Fruit fly (Drosophila melanogaster) whole organism, embryonic: Measurements from ENCODE around the gene Son.

Experiments used
- Aef1 ChIP-seq: fragments of 200-800 bp; sonication (Bioruptor generic); IDR thresholded peaks from 3 replicates; pipeline ENCODE4 v1.3.6; 2022; ENCODE audit warnings: missing biosample characterization, missing genetic modification characterization
- Asciz ChIP-seq: fragments of 200-800 bp; sonication (Bioruptor generic); optimal IDR thresholded peaks from 2 replicates; lab custom pipeline; 2017; ENCODE audit warnings: missing biosample characterization, mild to moderate bottlenecking, missing genetic modification characterization, missing genetic modification reagents
- B-H1 ChIP-seq: fragments of 200-800 bp; sonication (Bioruptor generic); IDR thresholded peaks from 3 replicates; pipeline ENCODE4 v1.3.6; 2022; ENCODE audit warnings: missing biosample characterization, missing genetic modification characterization
- B-H2 ChIP-seq: fragments of 200-800 bp; sonication (Bioruptor generic); optimal IDR thresholded peaks from 2 replicates; lab custom pipeline; 2018; ENCODE audit warnings: missing biosample characterization, mild to moderate bottlenecking, missing genetic modification characterization
- Blimp-1 ChIP-seq: fragments of 200-800 bp; sonication (Bioruptor generic); optimal IDR thresholded peaks from 3 replicates; lab custom pipeline; 2018; ENCODE audit warnings: missing biosample characterization, missing genetic modification characterization, mild to moderate bottlenecking, moderate library complexity, missing genetic modification reagents
- CG10274 ChIP-seq: fragments of 200-800 bp; sonication (Bioruptor generic); optimal IDR thresholded peaks from 3 replicates; lab custom pipeline; 2017; ENCODE audit warnings: missing biosample characterization, mild to moderate bottlenecking, missing genetic modification characterization
- CG10543 ChIP-seq: fragments of 200-800 bp; sonication (Bioruptor generic); optimal IDR thresholded peaks from 3 replicates; lab custom pipeline; 2017; ENCODE audit warnings: missing biosample characterization, mild to moderate bottlenecking, missing genetic modification characterization, moderate library complexity
- CG11696 ChIP-seq: fragments of 200-800 bp; sonication (Bioruptor generic); IDR thresholded peaks from 2 replicates; pipeline ENCODE4 v1.3.6; 2022; ENCODE audit warnings: missing biosample characterization, missing genetic modification characterization
- CG12071 ChIP-seq: fragments of 200-800 bp; sonication (Bioruptor generic); optimal IDR thresholded peaks from 3 replicates; lab custom pipeline; 2018; ENCODE audit warnings: missing biosample characterization, mild to moderate bottlenecking, missing genetic modification characterization
- CG12236 ChIP-seq: fragments of 200-800 bp; sonication (Bioruptor generic); optimal IDR thresholded peaks from 2 replicates; lab custom pipeline; 2016; ENCODE audit warnings: missing biosample characterization, missing genetic modification characterization
- CG14860 ChIP-seq: fragments of 200-800 bp; sonication (Bioruptor generic); IDR thresholded peaks from 3 replicates; pipeline ENCODE4 v1.3.6; 2022; ENCODE audit warnings: missing biosample characterization, missing genetic modification characterization; ENCODE audit not compliant: partially characterized antibody
- CG2678 ChIP-seq: fragments of 200-800 bp; sonication (Bioruptor generic); optimal IDR thresholded peaks from 3 replicates; lab custom pipeline; 2019; ENCODE audit warnings: missing biosample characterization, mild to moderate bottlenecking, missing genetic modification characterization, moderate library complexity
- CG4360 ChIP-seq: fragments of 200-800 bp; sonication (Bioruptor generic); IDR thresholded peaks from 2 replicates; pipeline ENCODE4 v1.3.6; 2022; ENCODE audit warnings: missing biosample characterization, missing genetic modification characterization
- CG4707 ChIP-seq: fragments of 200-800 bp; sonication (Bioruptor generic); optimal IDR thresholded peaks from 2 replicates; lab custom pipeline; 2018; ENCODE audit warnings: missing biosample characterization, mild to moderate bottlenecking, missing genetic modification characterization, moderate library complexity
- CG6175 ChIP-seq: fragments of 200-800 bp; sonication (Bioruptor generic); IDR thresholded peaks from 3 replicates; pipeline ENCODE4 v1.3.6; 2022; ENCODE audit warnings: missing biosample characterization, missing genetic modification characterization
- CG6813 ChIP-seq: fragments of 200-800 bp; sonication (Bioruptor generic); optimal IDR thresholded peaks from 2 replicates; lab custom pipeline; 2017; ENCODE audit warnings: missing biosample characterization, missing genetic modification characterization, mild to moderate bottlenecking, moderate library complexity, missing genetic modification reagents
- CG7271 ChIP-seq: fragments of 200-800 bp; sonication (Bioruptor generic); optimal IDR thresholded peaks from 2 replicates; lab custom pipeline; 2018; ENCODE audit warnings: missing biosample characterization, mild to moderate bottlenecking, missing genetic modification characterization, moderate library complexity
- CG7963 ChIP-seq: fragments of 200-800 bp; sonication (Bioruptor generic); IDR thresholded peaks from 3 replicates; pipeline ENCODE4 v1.3.6; 2022; ENCODE audit warnings: missing biosample characterization, missing genetic modification characterization; ENCODE audit not compliant: partially characterized antibody
- CG8281 ChIP-seq: fragments of 200-800 bp; sonication (Bioruptor generic); optimal IDR thresholded peaks from 2 replicates; lab custom pipeline; 2018; ENCODE audit warnings: missing biosample characterization, mild to moderate bottlenecking, missing genetic modification characterization, moderate library complexity
- CG9727 ChIP-seq: fragments of 200-800 bp; sonication (Bioruptor generic); optimal IDR thresholded peaks from 3 replicates; lab custom pipeline; 2017; ENCODE audit warnings: missing biosample characterization, mild to moderate bottlenecking, missing genetic modification characterization
- D ChIP-seq, 2 experiments: fragments of 200-800 bp in 1 of 2; fragments of >200 bp in 1 of 2; sonication (Bioruptor generic) in 1 of 2; optimal IDR thresholded peaks; 2 replicates in 1 of 2; 3 replicates in 1 of 2; lab custom pipeline; 2017; ENCODE audit warnings: mild to moderate bottlenecking in 1 of 2, missing biosample characterization in 1 of 2, missing genetic modification characterization in 1 of 2, missing genetic modification reagents in 1 of 2
- Dref ChIP-seq: fragments of 200-800 bp; sonication (Bioruptor generic); IDR thresholded peaks from 2 replicates; pipeline ENCODE4 v1.3.6; 2022; ENCODE audit warnings: missing biosample characterization, missing genetic modification characterization
- Ets65A ChIP-seq: fragments of 200-800 bp; sonication (Bioruptor generic); peaks from one replicate; lab custom pipeline; 2016; ENCODE audit warnings: missing biosample characterization, missing genetic modification characterization
- H15 ChIP-seq: fragments of 200-800 bp; sonication (Bioruptor generic); IDR thresholded peaks from 3 replicates; pipeline ENCODE4 v1.3.6; 2022; ENCODE audit warnings: missing biosample characterization, missing genetic modification characterization
- Hmx ChIP-seq: fragments of 200-800 bp; sonication (Bioruptor generic); optimal IDR thresholded peaks from 2 replicates; lab custom pipeline; 2016; ENCODE audit warnings: missing biosample characterization, missing genetic modification characterization
- Hr39 ChIP-seq: fragments of >200 bp; optimal IDR thresholded peaks from 2 replicates; lab custom pipeline; 2017
- Jarid2 ChIP-seq: fragments of 200-800 bp; sonication (Bioruptor generic); optimal IDR thresholded peaks from 3 replicates; lab custom pipeline; 2017; ENCODE audit warnings: mild to moderate bottlenecking, missing biosample characterization, missing genetic modification reagents, missing genetic modification characterization
- Myb ChIP-seq: fragments of 200-800 bp; sonication (Bioruptor generic); optimal IDR thresholded peaks from 2 replicates; lab custom pipeline; 2016; ENCODE audit warnings: missing biosample characterization, missing genetic modification characterization
- NC2β ChIP-seq: fragments of 200-800 bp; sonication (Bioruptor generic); optimal IDR thresholded peaks from 2 replicates; lab custom pipeline; 2016; ENCODE audit warnings: missing biosample characterization, missing genetic modification characterization
- Pdp1 ChIP-seq, 2 experiments: fragments of 200-800 bp; sonication (Bioruptor generic); optimal IDR thresholded peaks; 3 replicates each; lab custom pipeline; 2016; ENCODE audit warnings: missing biosample characterization in 2 of 2, missing genetic modification characterization in 2 of 2, mild to moderate bottlenecking in 1 of 2, moderate library complexity in 1 of 2
- Side ChIP-seq: fragments of 200-800 bp; sonication (Bioruptor generic); optimal IDR thresholded peaks from 2 replicates; lab custom pipeline; 2016; ENCODE audit warnings: missing biosample characterization, missing genetic modification characterization
- ab ChIP-seq: fragments of 200-800 bp; sonication (Bioruptor generic); optimal IDR thresholded peaks from 2 replicates; lab custom pipeline; 2016; ENCODE audit warnings: missing biosample characterization, missing genetic modification characterization
- az2 ChIP-seq: fragments of 200-800 bp; sonication (Bioruptor generic); optimal IDR thresholded peaks from 3 replicates; lab custom pipeline; 2016; ENCODE audit warnings: missing biosample characterization, missing genetic modification characterization
- br ChIP-seq: fragments of >200 bp; optimal IDR thresholded peaks from 2 replicates; lab custom pipeline; 2017
- cad ChIP-seq: fragments of >200 bp; optimal IDR thresholded peaks from 2 replicates; lab custom pipeline; 2017; ENCODE audit warnings: missing biosample characterization, missing genetic modification characterization
- croc ChIP-seq: fragments of 200-800 bp; sonication (Bioruptor generic); conservative IDR thresholded peaks from 3 replicates; pipeline ENCODE4 v1.3.6; 2022; ENCODE audit warnings: missing biosample characterization, missing genetic modification characterization
- eyg ChIP-seq: fragments of 200-800 bp; sonication (Bioruptor generic); optimal IDR thresholded peaks from 3 replicates; lab custom pipeline; 2016; ENCODE audit warnings: missing biosample characterization, missing genetic modification characterization
- fd3F ChIP-seq: fragments of 200-800 bp; sonication (Bioruptor generic); optimal IDR thresholded peaks from 2 replicates; lab custom pipeline; 2018; ENCODE audit warnings: missing biosample characterization, mild to moderate bottlenecking, missing genetic modification characterization, moderate library complexity
- nau ChIP-seq: fragments of 200-800 bp; sonication (Bioruptor generic); optimal IDR thresholded peaks from 3 replicates; lab custom pipeline; 2017; ENCODE audit warnings: missing biosample characterization, mild to moderate bottlenecking, missing genetic modification characterization, missing genetic modification reagents
- psq ChIP-seq: fragments of 200-800 bp; sonication (Bioruptor generic); optimal IDR thresholded peaks from 2 replicates; lab custom pipeline; 2017; ENCODE audit warnings: missing biosample characterization, missing genetic modification characterization
- pzg ChIP-seq: fragments of 200-800 bp; sonication (Bioruptor generic); optimal IDR thresholded peaks from 3 replicates; lab custom pipeline; 2018; ENCODE audit warnings: missing biosample characterization, mild to moderate bottlenecking, missing genetic modification characterization, moderate library complexity
- rib ChIP-seq: fragments of 200-800 bp; sonication (Bioruptor generic); IDR thresholded peaks from 2 replicates; pipeline ENCODE4 v1.3.6; 2022; ENCODE audit warnings: missing biosample characterization, missing genetic modification characterization
- sens-2 ChIP-seq: fragments of 200-800 bp; sonication (Bioruptor generic); IDR thresholded peaks from 2 replicates; pipeline ENCODE4 v1.3.6; 2022; ENCODE audit warnings: missing biosample characterization, missing genetic modification characterization
- stwl ChIP-seq: fragments of 200-800 bp; sonication (Bioruptor generic); optimal IDR thresholded peaks from 3 replicates; lab custom pipeline; 2018; ENCODE audit warnings: missing biosample characterization, mild to moderate bottlenecking, missing genetic modification characterization, moderate library complexity
- sug ChIP-seq: fragments of 200-800 bp; optimal IDR thresholded peaks from 2 replicates; lab custom pipeline; 2019; ENCODE audit warnings: missing biosample characterization, mild to moderate bottlenecking, missing genetic modification characterization, moderate library complexity
- tin ChIP-seq: fragments of 200-800 bp; sonication (Bioruptor generic); optimal IDR thresholded peaks from 3 replicates; lab custom pipeline; 2016; ENCODE audit warnings: missing biosample characterization, missing genetic modification characterization
- trem ChIP-seq: fragments of 200-800 bp; optimal IDR thresholded peaks from 3 replicates; lab custom pipeline; 2019; ENCODE audit warnings: missing biosample characterization, mild to moderate bottlenecking, missing genetic modification characterization, moderate library complexity
- trh ChIP-seq: fragments of 200-800 bp; sonication (Bioruptor generic); optimal IDR thresholded peaks from 2 replicates; lab custom pipeline; 2016; ENCODE audit warnings: missing biosample characterization, missing genetic modification characterization
- wek ChIP-seq: fragments of 200-800 bp; sonication (Bioruptor generic); optimal IDR thresholded peaks from 3 replicates; lab custom pipeline; 2018; ENCODE audit warnings: missing biosample characterization, mild to moderate bottlenecking, missing genetic modification characterization, moderate library complexity
- zen2 ChIP-seq: fragments of 200-800 bp; sonication (Bioruptor generic); IDR thresholded peaks from 3 replicates; pipeline ENCODE4 v1.3.6; 2022; ENCODE audit warnings: missing biosample characterization, missing genetic modification characterization; ENCODE audit not compliant: partially characterized antibody

Gene Son

dm6 chr3R:9590952-9591532 lies 13.2 kb downstream of the Son start, which contains the start of the genes bocks and CG8312 (continued):
- TF ChIP-seq CG4360 (GFP tag; lab: Robert Waterston, UW): no peak
- TF ChIP-seq Pdp1 (GFP tag; optimal IDR thresholded peaks at IDR 0.05; lab: Kevin White, UChicago): peak; percentile 41 to 77
- TF ChIP-seq Hr39 (lab: Kevin White, UChicago): no peak
- peak; percentile 15 for TF ChIP-seq eyg (GFP tag; lab: Kevin White, UChicago)
- no peak for TF ChIP-seq CG7963 (GFP tag; lab: Robert Waterston, UW)
- no peak for TF ChIP-seq Hmx (GFP tag; lab: Kevin White, UChicago)
- TF ChIP-seq Ets65A (GFP tag; lab: Kevin White, UChicago): peak; percentile 56
- TF ChIP-seq CG11696 (GFP tag; lab: Robert Waterston, UW): no peak
- peak; percentile 86 for TF ChIP-seq B-H2
- TF ChIP-seq CG9727: peak; percentile 28
- TF ChIP-seq nau: no peak
- TF ChIP-seq CG14860 (GFP tag; lab: Robert Waterston, UW): no peak
- peak; percentile 94 for TF ChIP-seq stwl
- TF ChIP-seq ab: no peak
- TF ChIP-seq br: no peak
- TF ChIP-seq H15: no peak
- peak; percentile 93 for TF ChIP-seq trem (tag; lab: Kevin White, UChicago)
- TF ChIP-seq Jarid2 (GFP tag; lab: Kevin White, UChicago): peak; percentile 91
- TF ChIP-seq CG10274 (GFP tag; lab: Kevin White, UChicago): no peak
- no peak for TF ChIP-seq Dref (GFP tag; lab: Robert Waterston, UW)
- TF ChIP-seq az2 (GFP tag; lab: Kevin White, UChicago): no peak
- peak; percentile 58 for TF ChIP-seq tin (GFP tag; lab: Kevin White, UChicago)
- TF ChIP-seq zen2 (GFP tag; lab: Robert Waterston, UW): no peak
- no peak for TF ChIP-seq psq (GFP tag; lab: Kevin White, UChicago)
- TF ChIP-seq pzg (GFP tag; lab: Kevin White, UChicago): peak; percentile 99
- TF ChIP-seq rib (GFP tag; lab: Robert Waterston, UW): no peak
- no peak for TF ChIP-seq trh (GFP tag; lab: Kevin White, UChicago)
- peak; percentile 17 for TF ChIP-seq CG12071 (GFP tag; lab: Kevin White, UChicago)
- peak; percentile 77 for TF ChIP-seq NC2β (GFP tag; lab: Kevin White, UChicago)
- no peak for TF ChIP-seq croc (GFP tag; lab: Robert Waterston, UW)
- TF ChIP-seq CG2678 (tag; lab: Kevin White, UChicago): peak; percentile 22
- TF ChIP-seq CG6813: no peak
- no peak for TF ChIP-seq CG12236 (GFP tag; lab: Kevin White, UChicago)
- no peak for TF ChIP-seq fd3F (GFP tag; lab: Kevin White, UChicago)
- TF ChIP-seq CG6175 (GFP tag; lab: Robert Waterston, UW): no peak
- peak; percentile 72 for TF ChIP-seq Myb (GFP tag; lab: Kevin White, UChicago)
- peak; percentile 22 for TF ChIP-seq Blimp-1
- TF ChIP-seq CG10543: peak; percentile 67
- TF ChIP-seq Aef1 (GFP tag; lab: Robert Waterston, UW): no peak
- no peak for TF ChIP-seq Asciz
- TF ChIP-seq CG8281 (tag; lab: Kevin White, UChicago): no peak
- no peak for TF ChIP-seq cad
- TF ChIP-seq sug: peak; percentile 58
- peak; percentile 64 for TF ChIP-seq D (optimal IDR thresholded peaks at IDR 0.05; lab: Kevin White, UChicago)
- TF ChIP-seq D (GFP tag; optimal IDR thresholded peaks at IDR 0.05; lab: Kevin White, UChicago): no peak
- no peak for TF ChIP-seq sens-2 (GFP tag; lab: Robert Waterston, UW)
- TF ChIP-seq CG4707 (GFP tag; lab: Kevin White, UChicago): no peak
- no peak for TF ChIP-seq B-H1 (GFP tag; lab: Robert Waterston, UW)
- TF ChIP-seq wek (GFP tag; lab: Kevin White, UChicago): no peak
- TF ChIP-seq Side (GFP tag; lab: Kevin White, UChicago): peak; percentile 20
- TF ChIP-seq CG7271: no peak
